Worm (Caenorhabditis elegans) whole organism, young adult: ENCODE measurements around the gene dct-6.

Experiments used
- B0336.3 ChIP-seq: fragments of 200-800 bp; sonication (Bioruptor generic); IDR thresholded peaks from 2 replicates; pipeline ENCODE4 v1.3.6; 2022; ENCODE audit warnings: missing genetic modification characterization, missing compliant biosample characterization
- F10E7.11 ChIP-seq: sonication (generic microtip); optimal IDR thresholded peaks from 2 replicates; lab custom pipeline; 2017; ENCODE audit warnings: mild to moderate bottlenecking, missing genetic modification characterization, moderate library complexity, missing compliant biosample characterization
- F39B2.1 ChIP-seq: fragments of 200-800 bp; sonication (Bioruptor generic); IDR thresholded peaks from 2 replicates; pipeline ENCODE4 v1.3.6; 2022; ENCODE audit warnings: missing genetic modification reagents, missing genetic modification characterization, missing compliant biosample characterization
- F52B5.7 ChIP-seq: sonication (generic microtip); optimal IDR thresholded peaks from 2 replicates; lab custom pipeline; 2016; ENCODE audit warnings: mild to moderate bottlenecking, missing genetic modification characterization, missing compliant biosample characterization
- T26A5.8 ChIP-seq: sonication (generic microtip); optimal IDR thresholded peaks from 2 replicates; lab custom pipeline; 2016; ENCODE audit warnings: missing genetic modification characterization, missing compliant biosample characterization
- Y56A3A.18 ChIP-seq: fragments of 200-800 bp; sonication (Bioruptor generic); IDR thresholded peaks from 2 replicates; pipeline ENCODE4 v1.3.6; 2022; ENCODE audit warnings: missing genetic modification reagents, missing genetic modification characterization, missing compliant biosample characterization
- Y79H2A.3 ChIP-seq: fragments of 200-800 bp; sonication (Bioruptor generic); conservative IDR thresholded peaks from 2 replicates; pipeline ENCODE4 v1.3.6; 2022; ENCODE audit warnings: missing genetic modification reagents, missing genetic modification characterization, missing compliant biosample characterization
- aptf-2 ChIP-seq: fragments of 200-800 bp; sonication (Bioruptor generic); conservative IDR thresholded peaks from 2 replicates; pipeline ENCODE4 v1.3.6; 2022; ENCODE audit warnings: missing genetic modification reagents, missing genetic modification characterization, missing compliant biosample characterization
- attf-3 ChIP-seq: fragments of 200-800 bp; sonication (Bioruptor generic); conservative IDR thresholded peaks from 2 replicates; pipeline ENCODE4 v1.3.6; 2022; ENCODE audit warnings: missing genetic modification reagents, missing genetic modification characterization, missing compliant biosample characterization
- attf-5 ChIP-seq: fragments of 200-800 bp; sonication (Bioruptor generic); optimal IDR thresholded peaks from 2 replicates; lab custom pipeline; 2018; ENCODE audit warnings: mild to moderate bottlenecking, missing genetic modification characterization, missing compliant biosample characterization
- bed-2 ChIP-seq: fragments of 200-800 bp; sonication (Bioruptor generic); IDR thresholded peaks from 2 replicates; pipeline ENCODE4 v1.3.6; 2022; ENCODE audit warnings: missing genetic modification reagents, missing genetic modification characterization, missing compliant biosample characterization
- ccch-3 ChIP-seq: fragments of 200-800 bp; sonication (Bioruptor generic); optimal IDR thresholded peaks from 2 replicates; lab custom pipeline; 2018; ENCODE audit warnings: mild to moderate bottlenecking, missing genetic modification characterization, missing compliant biosample characterization
- cebp-1 ChIP-seq, 2 experiments: fragments of 200-800 bp in 1 of 2; sonication (Bioruptor generic) in 1 of 2; sonication (generic microtip) in 1 of 2; IDR thresholded peaks in 1 of 2; optimal IDR thresholded peaks in 1 of 2; 2 replicates each; pipeline versions ENCODE4 v1.3.6 to Lab custom; 2017 to 2022; ENCODE audit warnings: missing compliant biosample characterization in 2 of 2, missing genetic modification characterization in 2 of 2, mild to moderate bottlenecking in 1 of 2, missing genetic modification reagents in 1 of 2, moderate library complexity in 1 of 2
- dpff-1 ChIP-seq: sonication (generic microtip); optimal IDR thresholded peaks from 2 replicates; lab custom pipeline; 2017; ENCODE audit warnings: mild to moderate bottlenecking, missing genetic modification characterization, missing compliant biosample characterization
- egl-44 ChIP-seq: fragments of 200-800 bp; sonication (Bioruptor generic); IDR thresholded peaks from 2 replicates; pipeline ENCODE4 v1.3.6; 2022; ENCODE audit warnings: missing genetic modification reagents, missing genetic modification characterization, missing compliant biosample characterization
- him-1 ChIP-seq: sonication (generic microtip); optimal IDR thresholded peaks from 2 replicates; lab custom pipeline; 2016; ENCODE audit warnings: missing genotype, missing genetic modification reagents, missing genetic modification characterization, missing compliant biosample characterization
- lag-1 ChIP-seq: fragments of 200-800 bp; sonication (Bioruptor generic); IDR thresholded peaks from 2 replicates; pipeline ENCODE4 v1.3.6; 2022; ENCODE audit warnings: missing genetic modification reagents, missing genetic modification characterization, missing compliant biosample characterization
- let-607 ChIP-seq, 2 experiments: fragments of 200-800 bp in 1 of 2; sonication (Bioruptor generic) in 1 of 2; sonication (generic microtip) in 1 of 2; optimal IDR thresholded peaks; 2 replicates each; lab custom pipeline; 2016 to 2018; ENCODE audit warnings: mild to moderate bottlenecking in 2 of 2, missing compliant biosample characterization in 2 of 2, missing genetic modification characterization in 2 of 2, moderate library complexity in 2 of 2, missing genotype in 1 of 2
- lin-26 ChIP-seq: fragments of 200-800 bp; sonication (Bioruptor generic); IDR thresholded peaks from 2 replicates; pipeline ENCODE4 v1.3.6; 2022; ENCODE audit warnings: missing genetic modification reagents, missing genetic modification characterization, missing compliant biosample characterization
- lin-40 ChIP-seq: sonication (generic microtip); optimal IDR thresholded peaks from 2 replicates; lab custom pipeline; 2016; ENCODE audit warnings: missing genetic modification characterization, mild to moderate bottlenecking, missing compliant biosample characterization, missing genotype, missing genetic modification reagents
- lsy-27 ChIP-seq: sonication (generic microtip); optimal IDR thresholded peaks from 2 replicates; lab custom pipeline; 2017; ENCODE audit warnings: missing genetic modification characterization, mild to moderate bottlenecking, missing compliant biosample characterization, antibody characterized with exemption, missing genotype, borderline replicate concordance; ENCODE audit not compliant: insufficient read depth
- madf-10 ChIP-seq: sonication (generic microtip); optimal IDR thresholded peaks from 2 replicates; lab custom pipeline; 2016; ENCODE audit warnings: mild to moderate bottlenecking, missing genetic modification characterization, missing compliant biosample characterization
- madf-8 ChIP-seq: fragments of 200-800 bp; sonication (Bioruptor generic); conservative IDR thresholded peaks from 2 replicates; pipeline ENCODE4 v1.3.6; 2022; ENCODE audit warnings: missing genetic modification reagents, missing genetic modification characterization, missing compliant biosample characterization
- mes-4 ChIP-seq: sonication (generic microtip); optimal IDR thresholded peaks from 2 replicates; lab custom pipeline; 2016; ENCODE audit warnings: missing genotype, missing genetic modification characterization, missing compliant biosample characterization
- nfyb-1 ChIP-seq: fragments of 200-800 bp; sonication (Bioruptor generic); IDR thresholded peaks from 2 replicates; pipeline ENCODE4 v1.3.6; 2022; ENCODE audit warnings: missing genetic modification reagents, missing genetic modification characterization, missing compliant biosample characterization
- nhr-120 ChIP-seq: fragments of 200-800 bp; sonication (Bioruptor generic); IDR thresholded peaks from 2 replicates; pipeline ENCODE4 v1.3.6; 2022; ENCODE audit warnings: missing genetic modification characterization, missing compliant biosample characterization
- nhr-27 ChIP-seq: fragments of 200-800 bp; sonication (Bioruptor generic); optimal IDR thresholded peaks from 2 replicates; lab custom pipeline; 2018; ENCODE audit warnings: mild to moderate bottlenecking, missing genetic modification characterization, moderate library complexity, missing compliant biosample characterization
- nhr-90 ChIP-seq: sonication (generic microtip); optimal IDR thresholded peaks from 2 replicates; lab custom pipeline; 2016; ENCODE audit warnings: missing genotype, mild to moderate bottlenecking, missing genetic modification characterization, missing compliant biosample characterization
- rec-8 ChIP-seq, 2 experiments: sonication (generic microtip); optimal IDR thresholded peaks; 2 replicates each; lab custom pipeline; 2016; ENCODE audit warnings: mild to moderate bottlenecking in 2 of 2, missing genetic modification characterization in 2 of 2, missing genetic modification reagents in 2 of 2, missing genotype in 2 of 2, missing biosample characterization in 1 of 2, missing compliant biosample characterization in 1 of 2, moderate library complexity in 1 of 2
- snpc-3.4 ChIP-seq: sonication (generic microtip); optimal IDR thresholded peaks from 2 replicates; lab custom pipeline; 2017; ENCODE audit warnings: missing genetic modification characterization, mild to moderate bottlenecking, missing compliant biosample characterization, antibody characterized with exemption, moderate library complexity, missing genotype, missing genetic modification reagents
- sptf-2 ChIP-seq: fragments of 200-800 bp; sonication (Bioruptor generic); optimal IDR thresholded peaks from 2 replicates; lab custom pipeline; 2018; ENCODE audit warnings: mild to moderate bottlenecking, missing genetic modification characterization, missing compliant biosample characterization
- tlf-1 ChIP-seq: fragments of 200-800 bp; sonication (Bioruptor generic); optimal IDR thresholded peaks from 2 replicates; lab custom pipeline; 2018; ENCODE audit warnings: mild to moderate bottlenecking, missing genetic modification characterization, missing compliant biosample characterization
- unc-130 ChIP-seq: sonication (generic microtip); optimal IDR thresholded peaks from 2 replicates; lab custom pipeline; 2016; ENCODE audit warnings: missing genetic modification reagents, missing genetic modification characterization, missing compliant biosample characterization
- xnd-1 ChIP-seq: sonication (generic microtip); optimal IDR thresholded peaks from 2 replicates; lab custom pipeline; 2016; ENCODE audit warnings: missing genotype, missing genetic modification reagents, missing genetic modification characterization, missing compliant biosample characterization
- zim-3 ChIP-seq: sonication (generic microtip); optimal IDR thresholded peaks from 2 replicates; lab custom pipeline; 2017; ENCODE audit warnings: mild to moderate bottlenecking, missing genetic modification characterization, moderate library complexity, missing compliant biosample characterization
- ztf-25 ChIP-seq: fragments of 200-800 bp; sonication (Bioruptor generic); IDR thresholded peaks from 2 replicates; pipeline ENCODE4 v1.3.6; 2022; ENCODE audit warnings: missing genetic modification reagents, missing genetic modification characterization, missing compliant biosample characterization
- ztf-26 ChIP-seq: sonication (generic microtip); optimal IDR thresholded peaks from 2 replicates; lab custom pipeline; 2017; ENCODE audit warnings: missing genetic modification characterization, missing compliant biosample characterization
- ztf-28 ChIP-seq: fragments of 200-800 bp; sonication (Bioruptor generic); IDR thresholded peaks from 2 replicates; pipeline ENCODE4 v1.3.6; 2022; ENCODE audit warnings: missing genetic modification reagents, missing genetic modification characterization, missing compliant biosample characterization
- ztf-3 ChIP-seq: fragments of 200-800 bp; sonication (Bioruptor generic); optimal IDR thresholded peaks from 2 replicates; lab custom pipeline; 2018; ENCODE audit warnings: mild to moderate bottlenecking, missing genetic modification characterization, missing compliant biosample characterization

dct-6 gene

DNA sequence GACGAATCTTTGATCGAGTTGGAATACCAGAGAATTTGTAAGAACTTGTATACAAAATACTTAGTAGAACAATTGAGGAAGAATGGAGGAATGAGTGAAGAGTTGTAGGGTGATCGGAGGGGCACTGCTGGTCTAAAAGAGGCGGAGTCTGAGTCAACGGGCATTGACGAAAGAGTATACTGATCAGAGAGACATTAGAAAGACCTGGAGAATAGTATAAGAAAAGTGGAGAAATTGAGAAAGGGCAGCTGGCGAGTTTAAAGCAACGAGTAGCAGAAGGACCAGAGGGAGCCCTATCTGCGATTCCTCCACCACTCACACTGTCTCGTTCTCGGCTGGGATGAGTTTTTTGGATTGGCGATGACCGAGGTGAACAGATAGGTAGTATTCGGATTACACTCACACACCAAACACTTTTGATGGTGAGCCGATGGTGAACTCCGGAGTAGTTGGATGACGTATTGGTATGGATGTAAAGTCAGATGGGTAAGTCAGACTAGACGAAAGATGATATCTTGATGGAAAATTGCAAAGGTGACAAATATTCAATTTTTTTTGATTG lies 34.7 kb upstream of the dct-6 start, which contains the start of gene EGAP1.5:
TSS of gene EGAP1.5 (plus strand) at position 289 of the 562 bp plus-strand sequence.
- TF ChIP-seq xnd-1 (tag; lab: Kevin White, UChicago) (no peak), F10E7.11 (tag; lab: Kevin White, UChicago) (no peak), cebp-1 (GFP tag; IDR thresholded peaks at IDR 0.05; lab: Robert Waterston, UW) (no peak), cebp-1 (tag; optimal IDR thresholded peaks at IDR 0.05; lab: Kevin White, UChicago) (no peak), nhr-90 (tag; lab: Kevin White, UChicago) (no peak), ztf-25 (GFP tag; lab: Robert Waterston, UW) (no peak), Y56A3A.18 (GFP tag; lab: Robert Waterston, UW) (no peak), ztf-3 (GFP tag; lab: Kevin White, UChicago) (no peak), ccch-3 (GFP tag; lab: Kevin White, UChicago) (no peak), nfyb-1 (no peak), attf-3 (GFP tag; lab: Robert Waterston, UW) (no peak), madf-8 (no peak), tlf-1 (GFP tag; lab: Kevin White, UChicago) (no peak), mes-4 (tag; lab: Kevin White, UChicago) (no peak), B0336.3 (no peak)

DNA sequence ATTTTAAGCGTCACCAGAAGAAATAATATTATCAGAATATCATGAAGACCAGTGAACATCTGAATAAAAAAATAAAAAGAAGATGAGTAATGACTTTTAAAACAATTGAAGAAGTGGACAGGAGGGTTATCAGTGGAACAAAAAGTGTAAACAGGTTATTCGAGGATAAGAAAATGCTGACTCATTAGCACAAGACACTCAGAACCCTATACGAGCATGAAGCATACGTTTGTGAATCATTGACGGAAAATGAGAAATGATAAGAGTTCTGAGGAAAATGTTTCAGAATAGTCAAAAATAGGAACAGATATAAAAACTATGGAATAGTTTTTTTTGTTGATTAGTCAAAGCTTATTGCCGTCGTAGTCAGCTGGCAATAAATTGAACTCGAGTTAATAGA lies 33.4 kb upstream of the dct-6 start, which contains the start of gene zmp-1:
TSS of gene zmp-1 (minus strand) at position 101 of the 400 bp plus-strand sequence.
- TF ChIP-seq nhr-120 (GFP tag; lab: Robert Waterston, UW): no peak
- TF ChIP-seq T26A5.8: no peak
- TF ChIP-seq F39B2.1 (GFP tag; lab: Robert Waterston, UW): no peak
- TF ChIP-seq F52B5.7 (tag; lab: Kevin White, UChicago): no peak
- no peak for TF ChIP-seq snpc-3.4 (tag; lab: Kevin White, UChicago)
- TF ChIP-seq, all 124 proteins: peak for 0

DNA sequence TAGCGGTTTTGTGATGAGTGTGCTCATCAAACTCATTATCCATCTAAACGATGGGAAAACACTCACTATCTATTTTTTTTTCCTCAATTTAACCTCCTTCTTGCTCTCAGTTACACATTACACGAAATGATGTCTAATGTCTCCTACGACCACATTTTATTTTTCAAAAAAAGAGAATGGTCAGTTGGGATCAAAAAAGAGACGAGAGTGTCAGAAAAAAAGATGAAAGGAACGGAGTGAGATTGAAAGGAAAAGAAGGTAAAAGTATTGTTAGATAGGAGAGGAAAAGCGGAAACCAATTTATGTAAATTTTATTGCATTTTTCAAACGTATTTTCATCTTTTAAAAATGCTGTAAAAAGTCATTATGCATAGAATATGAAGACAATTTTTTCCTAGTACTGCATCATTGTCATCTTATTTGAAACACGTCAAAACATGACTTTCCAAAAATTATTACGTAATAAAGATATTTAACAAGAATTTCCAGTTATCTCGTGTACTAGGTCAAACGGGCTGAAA lies 32.0 kb upstream of the dct-6 start:
- TF ChIP-seq Y79H2A.3 (no peak), nhr-90 (tag; lab: Kevin White, UChicago) (no peak), lag-1 (no peak), nhr-27 (tag; lab: Kevin White, UChicago) (no peak)

DNA sequence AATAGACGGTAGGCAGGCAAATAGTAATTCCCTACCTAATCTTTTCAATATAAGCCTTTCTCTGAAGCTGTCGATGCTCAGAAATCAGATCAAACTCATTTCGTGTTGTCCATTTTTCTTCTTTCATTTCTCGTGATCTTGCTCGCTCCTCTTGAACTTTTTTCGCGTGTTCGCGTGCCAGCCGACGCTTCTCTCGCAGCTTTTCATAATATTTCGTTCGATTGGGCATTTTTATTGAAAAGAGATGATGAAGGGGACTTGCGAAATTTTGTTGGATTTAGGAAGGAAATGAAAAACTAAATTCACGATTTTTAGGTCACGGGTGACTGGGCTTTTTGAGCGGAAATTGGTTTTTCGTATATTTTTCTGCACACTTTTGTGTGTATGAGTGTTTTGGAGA lies 29.2 kb upstream of the dct-6 start, which contains the start of gene EGAP1.1:
TSS of gene EGAP1.1 (minus strand) at position 229 of the 400 bp plus-strand sequence.
- no peak for TF ChIP-seq snpc-3.4 (tag; lab: Kevin White, UChicago)
- peak; percentile 17 for TF ChIP-seq madf-10 (tag; lab: Kevin White, UChicago)
- no peak for TF ChIP-seq bed-2 (GFP tag; lab: Robert Waterston, UW)
- no peak for TF ChIP-seq mes-4 (tag; lab: Kevin White, UChicago)
- TF ChIP-seq attf-5: no peak
- TF ChIP-seq cebp-1 (GFP tag; IDR thresholded peaks at IDR 0.05; lab: Robert Waterston, UW): peak; percentile 62
- peak; percentile 88 for TF ChIP-seq cebp-1 (tag; optimal IDR thresholded peaks at IDR 0.05; lab: Kevin White, UChicago)

DNA sequence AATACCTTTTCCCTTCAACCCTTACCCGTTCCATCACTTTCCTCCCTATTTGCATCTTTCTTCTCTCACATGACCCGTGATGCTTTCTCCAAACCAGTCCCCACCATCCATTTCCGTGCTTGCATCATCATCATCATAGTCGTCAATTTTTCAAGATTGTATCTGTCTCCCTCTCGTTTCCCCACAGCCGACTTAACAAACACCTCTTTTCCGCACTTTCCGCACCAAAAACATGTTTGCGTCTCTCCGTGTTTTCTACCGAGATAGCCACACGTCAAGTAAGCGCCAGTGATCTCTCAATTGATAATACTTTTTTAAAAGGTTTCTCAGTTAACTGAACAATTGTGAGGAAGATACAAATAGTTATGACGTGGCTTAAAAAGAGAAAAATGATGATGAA lies 28.2 kb upstream of the dct-6 start:
- TF ChIP-seq ztf-26: peak; percentile 39
- no peak for TF ChIP-seq egl-44
- no peak for TF ChIP-seq dpff-1
- no peak for TF ChIP-seq him-1 (tag; lab: Kevin White, UChicago)
- no peak for TF ChIP-seq ztf-3 (GFP tag; lab: Kevin White, UChicago)
- no peak for TF ChIP-seq zim-3
- no peak for TF ChIP-seq unc-130 (GFP tag; lab: Kevin White, UChicago)
- TF ChIP-seq B0336.3: no peak
- peak in 1 of 2 experiments; percentile 24 for TF ChIP-seq let-607 (tag; optimal IDR thresholded peaks at IDR 0.05; lab: Kevin White, UChicago)
- no peak for TF ChIP-seq sptf-2 (GFP tag; lab: Kevin White, UChicago)
- no peak for TF ChIP-seq ztf-28 (GFP tag; lab: Robert Waterston, UW)
- TF ChIP-seq lsy-27 (tag; lab: Kevin White, UChicago): no peak
- no peak for TF ChIP-seq lin-26 (GFP tag; lab: Robert Waterston, UW)
- no peak for TF ChIP-seq rec-8 (tag; optimal IDR thresholded peaks at IDR 0.05; lab: Kevin White, UChicago)
- TF ChIP-seq aptf-2: no peak
- TF ChIP-seq snpc-3.4 (tag; lab: Kevin White, UChicago): no peak
- peak; percentile 61 for TF ChIP-seq lin-40 (tag; lab: Kevin White, UChicago)
